Fruit fly (Drosophila melanogaster): ENCODE results near the gene CG15461.
"Not testable (repeated sequence)": the region's sequence is repeated elsewhere in the genome, so short reads cannot be mapped to it uniquely, and the experiment has no call there.

CG15461 gene

dm6 chrX:20485880-20486279, at the start of gene CG15461:
Gene CG15461, plus strand, starts transcription at chrX:20486180.
- no peak for TF ChIP-seq dsf (GFP tag; optimal IDR thresholded peaks at IDR 0.05; ENCODE audit: borderline replicate concordance)
- TF ChIP-seq Dif (GFP tag; optimal IDR thresholded peaks at IDR 0.05; ENCODE audit: partially characterized antibody): no peak
- no peak for TF ChIP-seq br (GFP tag; optimal IDR thresholded peaks at IDR 0.05)
- no peak for TF ChIP-seq brk (GFP tag; optimal IDR thresholded peaks at IDR 0.05)
- TF ChIP-seq woc (GFP tag; optimal IDR thresholded peaks at IDR 0.05): no peak
- TF ChIP-seq Hnf4 (GFP tag; optimal IDR thresholded peaks at IDR 0.05): no peak

- TF ChIP-seq Abd-B (GFP tag; optimal IDR thresholded peaks at IDR 0.05): no peak
- TF ChIP-seq lola (GFP tag; optimal IDR thresholded peaks at IDR 0.05): no peak
- no peak for TF ChIP-seq jim (GFP tag; optimal IDR thresholded peaks at IDR 0.05)
- no peak for TF ChIP-seq Vsx2 (GFP tag; optimal IDR thresholded peaks at IDR 0.05; ENCODE audit: partially characterized antibody)
- TF ChIP-seq N (GFP tag; optimal IDR thresholded peaks at IDR 0.05): no peak
- no peak for TF ChIP-seq Dif (GFP tag; optimal IDR thresholded peaks at IDR 0.05; ENCODE audit: partially characterized antibody)
- no peak for TF ChIP-seq sv (GFP tag; optimal IDR thresholded peaks at IDR 0.05)
- TF ChIP-seq brk (GFP tag; optimal IDR thresholded peaks at IDR 0.05): no peak
- TF ChIP-seq Myc (optimal IDR thresholded peaks at IDR 0.05): no peak
- no peak for TF ChIP-seq CG9705 (GFP tag; optimal IDR thresholded peaks at IDR 0.05)
- TF ChIP-seq dsf (GFP tag; optimal IDR thresholded peaks at IDR 0.05; ENCODE audit: borderline replicate concordance): no peak
- no peak for TF ChIP-seq h (GFP tag; optimal IDR thresholded peaks at IDR 0.05)
- TF ChIP-seq foxo (GFP tag; optimal IDR thresholded peaks at IDR 0.05): no peak
- no peak for TF ChIP-seq HLH106 (tag; optimal IDR thresholded peaks at IDR 0.05)
- no peak for TF ChIP-seq tai (GFP tag; optimal IDR thresholded peaks at IDR 0.05)
- no peak for TF ChIP-seq dmrt93B (GFP tag; optimal IDR thresholded peaks at IDR 0.05)
- TF ChIP-seq OdsH (GFP tag; optimal IDR thresholded peaks at IDR 0.05): no peak
- TF ChIP-seq CrebA (GFP tag; optimal IDR thresholded peaks at IDR 0.05; ENCODE audit: borderline replicate concordance): no peak
Measured at dm6 chrX:20436866-20437265, 49.1 kb upstream of the CG15461 start.

- TF ChIP-seq CrebA (GFP tag; optimal IDR thresholded peaks at IDR 0.05; ENCODE audit: borderline replicate concordance); tai (GFP tag; optimal IDR thresholded peaks at IDR 0.05); Vsx2 (GFP tag; optimal IDR thresholded peaks at IDR 0.05; ENCODE audit: partially characterized antibody): not testable (repeated sequence)
Measured at dm6 chrX:20446071-20446470, 39.9 kb upstream of the CG15461 start, which contains the start of gene CG42578. Gene CG42578, plus strand, starts transcription at chrX:20446371.

- TF ChIP-seq Rel (GFP tag; optimal IDR thresholded peaks at IDR 0.05) (no peak), Rel (tag; optimal IDR thresholded peaks at IDR 0.05) (no peak), Abd-B (GFP tag; optimal IDR thresholded peaks at IDR 0.05) (no peak), Hr83 (GFP tag; optimal IDR thresholded peaks at IDR 0.05; ENCODE audit: poor library complexity, severe bottlenecking) (no peak), dsf (GFP tag; optimal IDR thresholded peaks at IDR 0.05; ENCODE audit: borderline replicate concordance) (no peak), jim (GFP tag; optimal IDR thresholded peaks at IDR 0.05) (no peak), foxo (GFP tag; optimal IDR thresholded peaks at IDR 0.05) (no peak), OdsH (GFP tag; optimal IDR thresholded peaks at IDR 0.05) (no peak), CrebA (GFP tag; optimal IDR thresholded peaks at IDR 0.05; ENCODE audit: borderline replicate concordance) (no peak), fru (GFP tag; optimal IDR thresholded peaks at IDR 0.05) (no peak), pan (optimal IDR thresholded peaks at IDR 0.05) (no peak), dl (GFP tag; optimal IDR thresholded peaks at IDR 0.05; ENCODE audit: insufficient read depth in 1 of 2, partially characterized antibody in 2 of 2) (no peak), lola (GFP tag; optimal IDR thresholded peaks at IDR 0.05) (no peak)
Measured at dm6 chrX:20447865-20448584, 38.0 kb upstream of the CG15461 start.

dm6 chrX:20448828-20449427, 37.1 kb upstream of the CG15461 start, which contains the start of gene tbc:
Gene tbc, plus strand, starts transcription at chrX:20449331.
- TF ChIP-seq woc (GFP tag; optimal IDR thresholded peaks at IDR 0.05) (no peak), Myc (optimal IDR thresholded peaks at IDR 0.05) (peak; percentile 51)
